Worm (Caenorhabditis elegans) whole organism, L4/young adult: ENCODE results near the gene nhr-52.
"Not testable (repeated sequence)": the region's sequence is repeated elsewhere in the genome, so short reads cannot be mapped to it uniquely, and the experiment has no call there.

Source experiments
- W03F9.2 ChIP-seq: fragments of 150-350 bp; optimal IDR thresholded peaks from 2 replicates; lab custom pipeline; 2014; ENCODE audit warnings: missing biosample characterization, missing genetic modification characterization
- dao-5 ChIP-seq: sonication (generic microtip); optimal IDR thresholded peaks from 2 replicates; lab custom pipeline; 2016; ENCODE audit warnings: missing genotype, missing genetic modification characterization, moderate library complexity, missing compliant biosample characterization
- him-1 ChIP-seq: sonication (generic microtip); optimal IDR thresholded peaks from 2 replicates; lab custom pipeline; 2016; ENCODE audit warnings: missing genotype, missing genetic modification reagents, missing genetic modification characterization, missing compliant biosample characterization

Gene nhr-52

ce11 chrV:15668200-15668599, 9.1 kb upstream of the nhr-52 start, which contains the start of gene F53E4.1:
F53E4.1 (minus strand) TSS chrV:15668300.
- not testable (repeated sequence) for TF ChIP-seq him-1, W03F9.2, dao-5 (tag; lab: Kevin White, UChicago)

- no peak for TF ChIP-seq dao-5 (tag; lab: Kevin White, UChicago)
- no peak for TF ChIP-seq him-1 (tag; lab: Kevin White, UChicago)
- TF ChIP-seq W03F9.2 (tag; lab: Kevin White, UChicago) = no peak
Observed at ce11 chrV:15668870-15669269, 8.5 kb upstream of the nhr-52 start, which contains the start of gene K06B4.4. K06B4.4 (plus strand) TSS chrV:15669170.

ce11 chrV:15670139-15670538, 7.2 kb upstream of the nhr-52 start, which contains the start of gene K06B4.15:
K06B4.15 (plus strand) TSS chrV:15670439.
- TF ChIP-seq him-1, W03F9.2, dao-5 (tag; lab: Kevin White, UChicago): not testable (repeated sequence)

ce11 chrV:15673707-15674106, 3.6 kb upstream of the nhr-52 start, which contains the start of gene nhr-51:
nhr-51 (plus strand) TSS chrV:15674007.
- TF ChIP-seq him-1 (tag; lab: Kevin White, UChicago) (no peak), dao-5 (tag; lab: Kevin White, UChicago) (no peak), W03F9.2 (tag; lab: Kevin White, UChicago) (no peak)

ce11 chrV:15674899-15675298, 2.4 kb upstream of the nhr-52 start:
- TF ChIP-seq him-1 (tag; lab: Kevin White, UChicago) (no peak), dao-5 (tag; lab: Kevin White, UChicago) (no peak), W03F9.2 (tag; lab: Kevin White, UChicago) (no peak)

ce11 chrV:15685599-15685998, 8.3 kb downstream of the nhr-52 start, which contains the start of gene nhr-196:
nhr-196 (plus strand) TSS chrV:15685716.
- TF ChIP-seq him-1 (tag; lab: Kevin White, UChicago) (no peak), dao-5 (tag; lab: Kevin White, UChicago) (no peak), W03F9.2 (tag; lab: Kevin White, UChicago) (no peak)

ce11 chrV:15687660-15688059, 10.3 kb downstream of the nhr-52 start, which contains the start of gene nhr-197:
nhr-197 (plus strand) TSS chrV:15687960.
- TF ChIP-seq him-1 (tag; lab: Kevin White, UChicago) = no peak
- TF ChIP-seq dao-5 (tag; lab: Kevin White, UChicago) = no peak
- TF ChIP-seq W03F9.2 (tag; lab: Kevin White, UChicago) = no peak

- TF ChIP-seq dao-5 (tag; lab: Kevin White, UChicago) (no peak), W03F9.2 (tag; lab: Kevin White, UChicago) (no peak), him-1 (tag; lab: Kevin White, UChicago) (no peak)
Observed at ce11 chrV:15689952-15690351, 12.6 kb downstream of the nhr-52 start, which contains the start of gene nhr-268. nhr-268 (plus strand) TSS chrV:15690252.

ce11 chrV:15693682-15694081, 16.4 kb downstream of the nhr-52 start, which contains the start of gene nhr-198:
nhr-198 (plus strand) TSS chrV:15693994.
- TF ChIP-seq dao-5 (tag; lab: Kevin White, UChicago) (no peak), W03F9.2 (tag; lab: Kevin White, UChicago) (no peak), him-1 (tag; lab: Kevin White, UChicago) (no peak)

ce11 chrV:15698099-15698498, 20.8 kb downstream of the nhr-52 start, which contains the start of gene srx-29:
srx-29 (minus strand) TSS chrV:15698199.
- no peak for TF ChIP-seq W03F9.2 (tag; lab: Kevin White, UChicago)
- TF ChIP-seq dao-5 (tag; lab: Kevin White, UChicago) = no peak
- TF ChIP-seq him-1 (tag; lab: Kevin White, UChicago) = no peak

- TF ChIP-seq dao-5 (tag; lab: Kevin White, UChicago) (no peak), W03F9.2 (tag; lab: Kevin White, UChicago) (no peak), him-1 (tag; lab: Kevin White, UChicago) (no peak)
Observed at ce11 chrV:15699799-15700198, 22.5 kb downstream of the nhr-52 start, which contains the start of gene nhr-199. nhr-199 (minus strand) TSS chrV:15699899.

- no peak for TF ChIP-seq W03F9.2 (tag; lab: Kevin White, UChicago)
Observed at ce11 chrV:15702263-15702662, 24.9 kb downstream of the nhr-52 start, which contains the start of gene nhr-53. nhr-53 (minus strand) TSS chrV:15702363.

ce11 chrV:15704745-15705144, 27.4 kb downstream of the nhr-52 start, which contains the start of gene twk-34:
twk-34 (plus strand) TSS chrV:15704960.
- TF ChIP-seq dao-5 (tag; lab: Kevin White, UChicago) (no peak), W03F9.2 (tag; lab: Kevin White, UChicago) (no peak), him-1 (tag; lab: Kevin White, UChicago) (no peak)

ce11 chrV:15707982-15708381, 30.7 kb downstream of the nhr-52 start:
- TF ChIP-seq W03F9.2 (tag; lab: Kevin White, UChicago) (no peak), him-1 (tag; lab: Kevin White, UChicago) (no peak), dao-5 (tag; lab: Kevin White, UChicago) (no peak)
